Fruit fly (Drosophila melanogaster) whole organism, embryonic: Measurements from ENCODE around the gene CG12560.

Experiments used
- Ada2b ChIP-seq: fragments of 200-800 bp; sonication (Bioruptor generic); IDR thresholded peaks from 2 replicates; pipeline ENCODE4 v1.3.6; 2022; ENCODE audit warnings: missing biosample characterization, missing genetic modification characterization
- Antp ChIP-seq: fragments of 200-800 bp; sonication (Bioruptor generic); optimal IDR thresholded peaks from 3 replicates; lab custom pipeline; 2016; ENCODE audit warnings: missing biosample characterization, missing genetic modification characterization
- B-H1 ChIP-seq: fragments of 200-800 bp; sonication (Bioruptor generic); IDR thresholded peaks from 3 replicates; pipeline ENCODE4 v1.3.6; 2022; ENCODE audit warnings: missing biosample characterization, missing genetic modification characterization
- BEAF-32 ChIP-seq: fragments of 200-800 bp; sonication (Bioruptor generic); optimal IDR thresholded peaks from 3 replicates; lab custom pipeline; 2017; ENCODE audit warnings: missing biosample characterization, missing genetic modification characterization, mild to moderate bottlenecking, moderate library complexity, missing genetic modification reagents
- CG10321 ChIP-seq: fragments of 200-800 bp; sonication (Bioruptor generic); IDR thresholded peaks from 2 replicates; pipeline ENCODE4 v1.3.6; 2022; ENCODE audit warnings: missing biosample characterization, missing genetic modification characterization
- CG10979 ChIP-seq: fragments of 200-800 bp; sonication (Bioruptor generic); optimal IDR thresholded peaks from 2 replicates; lab custom pipeline; 2018; ENCODE audit warnings: missing biosample characterization, mild to moderate bottlenecking, missing genetic modification characterization, moderate library complexity
- CG11695 ChIP-seq: fragments of 200-800 bp; sonication (Bioruptor generic); IDR thresholded peaks from 3 replicates; pipeline ENCODE4 v1.3.6; 2022; ENCODE audit warnings: missing biosample characterization, missing genetic modification characterization
- CG13123 ChIP-seq: fragments of 200-800 bp; sonication (Bioruptor generic); optimal IDR thresholded peaks from 2 replicates; lab custom pipeline; 2016; ENCODE audit warnings: missing biosample characterization, missing genetic modification characterization
- CG13287 ChIP-seq: fragments of 200-800 bp; sonication (Bioruptor generic); IDR thresholded peaks from 2 replicates; pipeline ENCODE4 v1.3.6; 2022; ENCODE audit warnings: missing biosample characterization, missing genetic modification characterization; ENCODE audit not compliant: partially characterized antibody
- CG13775 ChIP-seq: fragments of 200-800 bp; sonication (Bioruptor generic); optimal IDR thresholded peaks from 3 replicates; lab custom pipeline; 2017; ENCODE audit warnings: missing biosample characterization, mild to moderate bottlenecking, missing genetic modification characterization
- CG15479 ChIP-seq: fragments of 200-800 bp; sonication (Bioruptor generic); optimal IDR thresholded peaks from 3 replicates; lab custom pipeline; 2019; ENCODE audit warnings: missing biosample characterization, mild to moderate bottlenecking, missing genetic modification characterization, moderate library complexity
- CG17829 ChIP-seq: fragments of 200-800 bp; optimal IDR thresholded peaks from 2 replicates; lab custom pipeline; 2019; ENCODE audit warnings: missing biosample characterization, mild to moderate bottlenecking, missing genetic modification characterization, moderate library complexity
- CG18599 ChIP-seq: fragments of 200-800 bp; sonication (Bioruptor generic); optimal IDR thresholded peaks from 3 replicates; lab custom pipeline; 2017; ENCODE audit warnings: missing biosample characterization, missing genetic modification characterization, mild to moderate bottlenecking, moderate library complexity, missing genetic modification reagents
- CG2875 ChIP-seq: fragments of 200-800 bp; sonication (Bioruptor generic); optimal IDR thresholded peaks from 2 replicates; lab custom pipeline; 2017; ENCODE audit warnings: missing biosample characterization, mild to moderate bottlenecking, missing genetic modification characterization, missing genetic modification reagents
- CG30020 ChIP-seq: fragments of 200-800 bp; optimal IDR thresholded peaks from 2 replicates; lab custom pipeline; 2019; ENCODE audit warnings: missing biosample characterization, mild to moderate bottlenecking, missing genetic modification characterization, moderate library complexity
- CG3065 ChIP-seq: fragments of 200-800 bp; sonication (Bioruptor generic); optimal IDR thresholded peaks from 2 replicates; lab custom pipeline; 2016; ENCODE audit warnings: missing biosample characterization, missing genetic modification characterization
- CG3281 ChIP-seq: fragments of 200-800 bp; sonication (Bioruptor generic); optimal IDR thresholded peaks from 3 replicates; lab custom pipeline; 2017; ENCODE audit warnings: missing biosample characterization, mild to moderate bottlenecking, missing genetic modification characterization
- CG33213 ChIP-seq: fragments of 200-800 bp; sonication (Bioruptor generic); optimal IDR thresholded peaks from 3 replicates; lab custom pipeline; 2016; ENCODE audit warnings: missing biosample characterization, missing genetic modification characterization
- CG8944 ChIP-seq: fragments of 200-800 bp; sonication (Bioruptor generic); optimal IDR thresholded peaks from 3 replicates; lab custom pipeline; 2016; ENCODE audit warnings: missing biosample characterization, missing genetic modification characterization
- D19B ChIP-seq: fragments of 200-800 bp; sonication (Bioruptor generic); optimal IDR thresholded peaks from 2 replicates; lab custom pipeline; 2017; ENCODE audit warnings: missing biosample characterization, mild to moderate bottlenecking, missing genetic modification characterization
- Dbx ChIP-seq: fragments of 200-800 bp; sonication (Bioruptor generic); IDR thresholded peaks from 3 replicates; pipeline ENCODE4 v1.3.6; 2022; ENCODE audit warnings: missing biosample characterization, missing genetic modification characterization
- Dek ChIP-seq: fragments of 200-800 bp; sonication (Bioruptor generic); optimal IDR thresholded peaks from 3 replicates; lab custom pipeline; 2019; ENCODE audit warnings: missing biosample characterization, mild to moderate bottlenecking, missing genetic modification characterization, moderate library complexity
- MBD-R2 ChIP-seq: fragments of 200-800 bp; sonication (Bioruptor generic); IDR thresholded peaks from 2 replicates; pipeline ENCODE4 v1.3.6; 2022; ENCODE audit warnings: missing biosample characterization, missing genetic modification characterization
- Mad ChIP-seq: fragments of 200-800 bp; sonication (Bioruptor generic); optimal IDR thresholded peaks from 2 replicates; lab custom pipeline; 2016; ENCODE audit warnings: missing biosample characterization, missing genetic modification characterization
- NfI ChIP-seq: fragments of 200-800 bp; sonication (Bioruptor generic); optimal IDR thresholded peaks from 3 replicates; lab custom pipeline; 2018; ENCODE audit warnings: missing biosample characterization, mild to moderate bottlenecking, missing genetic modification characterization, moderate library complexity
- Xbp1 ChIP-seq: fragments of 200-800 bp; sonication (Bioruptor generic); optimal IDR thresholded peaks from 3 replicates; lab custom pipeline; 2016; ENCODE audit warnings: missing biosample characterization, mild to moderate bottlenecking, missing genetic modification characterization
- bsh ChIP-seq, 2 experiments: fragments of 200-800 bp; sonication (Bioruptor generic); optimal IDR thresholded peaks; 2 replicates each; lab custom pipeline; 2017 to 2018; ENCODE audit warnings: mild to moderate bottlenecking in 2 of 2, missing biosample characterization in 2 of 2, missing genetic modification characterization in 2 of 2, moderate library complexity in 1 of 2
- eve ChIP-seq, 2 experiments: fragments of >200 bp; optimal IDR thresholded peaks; 2 replicates each; lab custom pipeline; 2017; ENCODE audit warnings: missing biosample characterization in 2 of 2, missing genetic modification characterization in 2 of 2
- ewg ChIP-seq: fragments of 200-800 bp; sonication (Bioruptor generic); optimal IDR thresholded peaks from 3 replicates; lab custom pipeline; 2017; ENCODE audit warnings: mild to moderate bottlenecking, missing biosample characterization, missing genetic modification reagents, missing genetic modification characterization
- gcm ChIP-seq: fragments of 200-800 bp; sonication (Bioruptor generic); optimal IDR thresholded peaks from 2 replicates; lab custom pipeline; 2019; ENCODE audit warnings: missing biosample characterization, mild to moderate bottlenecking, missing genetic modification characterization, moderate library complexity
- gsb-n ChIP-seq: fragments of 200-800 bp; sonication (Bioruptor generic); optimal IDR thresholded peaks from 3 replicates; lab custom pipeline; 2018; ENCODE audit warnings: missing biosample characterization, mild to moderate bottlenecking, missing genetic modification characterization
- klu ChIP-seq: fragments of 200-800 bp; sonication (Bioruptor generic); IDR thresholded peaks from 2 replicates; pipeline ENCODE4 v1.3.6; 2022; ENCODE audit warnings: missing biosample characterization, missing genetic modification characterization
- kni ChIP-seq: fragments of 200-800 bp; sonication (Bioruptor generic); optimal IDR thresholded peaks from 3 replicates; lab custom pipeline; 2017; ENCODE audit warnings: mild to moderate bottlenecking, missing biosample characterization, missing genetic modification reagents, missing genetic modification characterization
- mirr ChIP-seq: fragments of 200-800 bp; sonication (Bioruptor generic); optimal IDR thresholded peaks from 3 replicates; lab custom pipeline; 2018; ENCODE audit warnings: missing biosample characterization, mild to moderate bottlenecking, missing genetic modification characterization
- nom ChIP-seq: fragments of 200-800 bp; sonication (Bioruptor generic); optimal IDR thresholded peaks from 2 replicates; lab custom pipeline; 2017; ENCODE audit warnings: missing biosample characterization, missing genetic modification characterization, mild to moderate bottlenecking, moderate library complexity, missing genetic modification reagents
- pan ChIP-seq, 4 experiments: fragments of >200 bp in 3 of 4; fragments of 200-800 bp in 1 of 4; sonication (Bioruptor generic) in 1 of 4; optimal IDR thresholded peaks in 3 of 4; IDR thresholded peaks in 1 of 4; 2 replicates each; pipeline versions ENCODE4 v1.3.6 to Lab custom; 2017 to 2022; ENCODE audit warnings: missing biosample characterization in 2 of 4, missing genetic modification characterization in 2 of 4, mixed read lengths in 1 of 4
- prd ChIP-seq, 3 experiments: fragments of >200 bp in 2 of 3; fragments of 200-800 bp in 1 of 3; sonication (Bioruptor generic) in 1 of 3; optimal IDR thresholded peaks in 2 of 3; IDR thresholded peaks in 1 of 3; 2 replicates in 2 of 3; 3 replicates in 1 of 3; pipeline versions ENCODE4 v1.3.6 to Lab custom; 2017 to 2022; ENCODE audit warnings: missing biosample characterization in 1 of 3, missing genetic modification characterization in 1 of 3
- psq ChIP-seq: fragments of 200-800 bp; sonication (Bioruptor generic); optimal IDR thresholded peaks from 2 replicates; lab custom pipeline; 2017; ENCODE audit warnings: missing biosample characterization, missing genetic modification characterization
- salm ChIP-seq: fragments of 200-800 bp; sonication (Bioruptor generic); optimal IDR thresholded peaks from 2 replicates; lab custom pipeline; 2018; ENCODE audit warnings: missing biosample characterization, mild to moderate bottlenecking, missing genetic modification characterization
- schlank ChIP-seq: fragments of 200-800 bp; sonication (Bioruptor generic); optimal IDR thresholded peaks from 2 replicates; lab custom pipeline; 2018; ENCODE audit warnings: missing biosample characterization, mild to moderate bottlenecking, missing genetic modification characterization
- sd ChIP-seq: fragments of 200-800 bp; sonication (Bioruptor generic); optimal IDR thresholded peaks from 3 replicates; lab custom pipeline; 2018; ENCODE audit warnings: missing biosample characterization, mild to moderate bottlenecking, missing genetic modification characterization, moderate library complexity
- slbo ChIP-seq: fragments of 200-800 bp; sonication (Bioruptor generic); IDR thresholded peaks from 2 replicates; pipeline ENCODE4 v1.3.6; 2022; ENCODE audit warnings: missing biosample characterization, missing genetic modification characterization
- stwl ChIP-seq: fragments of 200-800 bp; sonication (Bioruptor generic); optimal IDR thresholded peaks from 3 replicates; lab custom pipeline; 2018; ENCODE audit warnings: missing biosample characterization, mild to moderate bottlenecking, missing genetic modification characterization, moderate library complexity
- unc-4 ChIP-seq: fragments of 200-800 bp; sonication (Bioruptor generic); IDR thresholded peaks from 2 replicates; pipeline ENCODE4 v1.3.6; 2022; ENCODE audit warnings: missing biosample characterization, missing genetic modification characterization; ENCODE audit not compliant: partially characterized antibody
- unpg ChIP-seq: fragments of 200-800 bp; sonication (Bioruptor generic); optimal IDR thresholded peaks from 3 replicates; lab custom pipeline; 2018; ENCODE audit warnings: missing biosample characterization, mild to moderate bottlenecking, missing genetic modification characterization, moderate library complexity
- vnd ChIP-seq: fragments of 200-800 bp; sonication (Bioruptor generic); IDR thresholded peaks from 3 replicates; pipeline ENCODE4 v1.3.6; 2022; ENCODE audit warnings: missing biosample characterization, missing genetic modification characterization; ENCODE audit not compliant: partially characterized antibody
- zf30C ChIP-seq: fragments of 200-800 bp; sonication (Bioruptor generic); optimal IDR thresholded peaks from 3 replicates; lab custom pipeline; 2018; ENCODE audit warnings: missing biosample characterization, mild to moderate bottlenecking, missing genetic modification characterization

The CG12560 gene

dm6 chr2L:8030693-8031210, 21.5 kb upstream of the CG12560 start, which contains the start of gene Cka (continued):
- no peak for TF ChIP-seq CG13123 (GFP tag; lab: Kevin White, UChicago)
- peak; percentile 3 for TF ChIP-seq zf30C (GFP tag; lab: Kevin White, UChicago)
- no peak for TF ChIP-seq unpg
- TF ChIP-seq Ada2b (GFP tag; lab: Robert Waterston, UW): no peak
- peak; percentile 68 for TF ChIP-seq sd (tag; lab: Kevin White, UChicago)
- TF ChIP-seq BEAF-32 (GFP tag; lab: Kevin White, UChicago): peak; percentile 25
- no peak for TF ChIP-seq psq
- peak; percentile 98 for TF ChIP-seq CG10321
- TF ChIP-seq MBD-R2 (GFP tag; lab: Robert Waterston, UW): peak; percentile 54; the same call in 1 of the 2 replicates
- peak; percentile 31 for TF ChIP-seq schlank (tag; lab: Kevin White, UChicago)
- TF ChIP-seq CG11695 (GFP tag; lab: Robert Waterston, UW): no peak
- TF ChIP-seq Antp: no peak
- TF ChIP-seq D19B: no peak
- peak; percentile 20 for TF ChIP-seq CG2875 (GFP tag; lab: Kevin White, UChicago)
- TF ChIP-seq CG3281 (GFP tag; lab: Kevin White, UChicago): peak; percentile 43
- TF ChIP-seq klu: no peak
- TF ChIP-seq CG15479: peak; percentile 92
- TF ChIP-seq ewg: peak; percentile 13
- no peak for TF ChIP-seq prd (optimal IDR thresholded peaks at IDR 0.05; lab: Kevin White, UChicago)
- TF ChIP-seq prd (GFP tag; IDR thresholded peaks at IDR 0.05; lab: Robert Waterston, UW): peak; percentile 41; the same call in 1 of the 3 replicates
- no peak for TF ChIP-seq eve (GFP tag; optimal IDR thresholded peaks at IDR 0.05; lab: Kevin White, UChicago)
- 0 out of 2 replicates have a peak, but pooled peaks have one; percentile 17 for TF ChIP-seq CG13287 (GFP tag; lab: Robert Waterston, UW)
- TF ChIP-seq Dbx (GFP tag; lab: Robert Waterston, UW): 0 out of 3 replicates have a peak, but pooled peaks have one; percentile 18
- TF ChIP-seq stwl (tag; lab: Kevin White, UChicago): peak; percentile 33
- peak; percentile 13 for TF ChIP-seq kni (GFP tag; lab: Kevin White, UChicago)
- TF ChIP-seq NfI (GFP tag; lab: Kevin White, UChicago): peak; percentile 34
- peak; percentile 44 for TF ChIP-seq gcm (GFP tag; lab: Kevin White, UChicago)
- TF ChIP-seq B-H1 (GFP tag; lab: Robert Waterston, UW): no peak
- TF ChIP-seq Dek (tag; lab: Kevin White, UChicago): no peak
- TF ChIP-seq CG33213 (GFP tag; lab: Kevin White, UChicago): no peak
- TF ChIP-seq CG30020 (tag; lab: Kevin White, UChicago): peak; percentile 40
- TF ChIP-seq pan (optimal IDR thresholded peaks at IDR 0.05; lab: Kevin White, UChicago): no peak
- TF ChIP-seq pan (GFP tag; optimal IDR thresholded peaks at IDR 0.05 in 1 of 2, IDR thresholded peaks at IDR 0.05 in 1 of 2): peak in 1 of 2 experiments; percentile 22
- 0 out of 2 replicates have a peak, but pooled peaks have one; percentile 11 for TF ChIP-seq unc-4 (GFP tag; lab: Robert Waterston, UW)
- TF ChIP-seq gsb-n (tag; lab: Kevin White, UChicago): peak; percentile 52
- TF ChIP-seq slbo: 0 out of 2 replicates have a peak, but pooled peaks have one; percentile 30
- peak; percentile 17 for TF ChIP-seq CG17829
- TF ChIP-seq nom (GFP tag; lab: Kevin White, UChicago): peak; percentile 38
- TF ChIP-seq CG10979 (tag; lab: Kevin White, UChicago): no peak
- TF ChIP-seq CG3065: no peak
- TF ChIP-seq vnd (GFP tag; lab: Robert Waterston, UW): no peak
- no peak for TF ChIP-seq CG13775 (GFP tag; lab: Kevin White, UChicago)
- peak; percentile 22 for TF ChIP-seq mirr (GFP tag; lab: Kevin White, UChicago)
- no peak for TF ChIP-seq Mad (GFP tag; lab: Kevin White, UChicago)
- TF ChIP-seq CG18599 (GFP tag; lab: Kevin White, UChicago): peak; percentile 43
- no peak for TF ChIP-seq salm (tag; lab: Kevin White, UChicago)
- TF ChIP-seq bsh (GFP tag; optimal IDR thresholded peaks at IDR 0.05; lab: Kevin White, UChicago): peak in 1 of 2 experiments; percentile 15
- TF ChIP-seq CG8944 (GFP tag; lab: Kevin White, UChicago): no peak
- TF ChIP-seq Xbp1 (GFP tag; lab: Kevin White, UChicago): no peak
